Worm (Caenorhabditis elegans): ENCODE measurements around the gene mans-2.

DNA sequence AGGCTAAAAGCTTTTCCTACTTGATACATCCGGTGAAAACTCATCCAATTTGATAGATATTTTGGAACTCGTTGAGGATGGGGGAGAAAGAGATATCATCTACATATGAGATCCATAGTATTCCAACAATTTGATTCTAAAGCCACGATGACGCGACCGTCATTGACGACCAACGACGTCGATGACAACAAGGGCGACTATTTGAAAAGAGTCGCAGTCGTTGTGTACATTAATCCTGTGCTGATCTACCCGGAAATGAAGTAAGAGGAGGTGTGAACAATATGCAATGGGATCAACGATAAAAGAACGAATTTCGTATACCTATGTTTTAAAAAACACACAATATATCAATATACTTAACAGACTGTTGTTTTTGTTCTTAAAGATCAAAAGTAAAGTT is 42.9 kb upstream of the mans-2 start:
- TF ChIP-seq zag-1 (tag; optimal IDR thresholded peaks at IDR 0.05) (no peak), daf-12 (tag; optimal IDR thresholded peaks at IDR 0.05) (no peak), Y105C5A.15 (GFP tag; IDR thresholded peaks at IDR 0.05) (no peak), hlh-30 (tag; optimal IDR thresholded peaks at IDR 0.05; ENCODE audit: insufficient read depth) (no peak), R02D3.7 (tag; optimal IDR thresholded peaks at IDR 0.05) (no peak), ztf-11 (tag; optimal IDR thresholded peaks at IDR 0.05) (no peak), ama-1 (optimal IDR thresholded peaks at IDR 0.05) (no peak), unc-130 (GFP tag; optimal IDR thresholded peaks at IDR 0.05) (no peak), unc-39 (tag; optimal IDR thresholded peaks at IDR 0.05) (no peak), Y48G9A.11 (GFP tag; IDR thresholded peaks at IDR 0.05) (no peak), nhr-42 (GFP tag; IDR thresholded peaks at IDR 0.05) (no peak), ces-1 (GFP tag; optimal IDR thresholded peaks at IDR 0.05) (no peak), jun-1 (tag; optimal IDR thresholded peaks at IDR 0.05) (no peak)

Data from whole organism, L4 larva.